Fruit fly (Drosophila melanogaster): ENCODE measurements around the gene Uch-L5.
A peak's percentile ranks its signal among the peaks of the same experiment; 100 is the strongest.

Uch-L5 gene

DNA sequence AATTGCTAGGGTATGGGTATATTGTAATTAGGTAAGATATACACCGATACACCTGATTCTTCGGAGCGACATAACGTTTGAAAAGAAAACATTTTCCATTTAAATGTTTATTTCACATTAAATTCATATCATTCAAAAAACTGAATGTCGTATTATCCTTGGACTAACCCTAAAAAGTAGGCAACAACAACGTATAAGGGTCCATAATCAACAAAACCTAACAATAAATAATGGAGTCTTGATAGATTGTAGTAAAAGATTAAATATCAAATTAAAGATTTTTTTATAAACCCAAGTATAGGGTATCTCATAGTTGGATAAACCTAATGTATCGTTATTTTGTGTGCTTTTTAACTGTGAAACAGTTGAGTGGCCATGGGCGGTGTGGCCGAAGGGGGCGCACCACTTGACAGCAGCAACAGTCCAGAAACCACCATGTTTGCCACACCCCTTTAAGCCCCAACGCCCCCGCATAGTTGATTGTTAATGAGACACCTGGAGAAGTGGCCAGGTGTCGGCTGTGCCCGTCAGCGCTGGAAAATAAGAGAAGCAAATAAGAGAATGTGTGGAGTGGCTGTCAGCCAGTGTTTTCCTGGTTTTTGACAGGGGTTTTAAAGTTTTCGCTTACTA is 8.4 kb downstream of the Uch-L5 start (continued):
- TF ChIP-seq CG11504 (tag; optimal IDR thresholded peaks at IDR 0.05), result peak; percentile 66
- TF ChIP-seq CG12071 (GFP tag; optimal IDR thresholded peaks at IDR 0.05), result no peak
- TF ChIP-seq stc (GFP tag; IDR thresholded peaks at IDR 0.05), result no peak
- no peak for TF ChIP-seq CG32772 (GFP tag; IDR thresholded peaks at IDR 0.05)
- no peak for TF ChIP-seq tgo (GFP tag; IDR thresholded peaks at IDR 0.05)
- TF ChIP-seq CG15479 (GFP tag; optimal IDR thresholded peaks at IDR 0.05), result no peak
- no peak for TF ChIP-seq Hand (GFP tag; optimal IDR thresholded peaks at IDR 0.05)
- TF ChIP-seq Hr3 (GFP tag; optimal IDR thresholded peaks at IDR 0.05), result peak; percentile 1
- TF ChIP-seq bbx (GFP tag; IDR thresholded peaks at IDR 0.05; ENCODE audit: partially characterized antibody), result no peak
- no peak for TF ChIP-seq Hmx (GFP tag; optimal IDR thresholded peaks at IDR 0.05)
- TF ChIP-seq CG17385 (GFP tag; optimal IDR thresholded peaks at IDR 0.05), result no peak
- TF ChIP-seq Dek (tag; optimal IDR thresholded peaks at IDR 0.05), result no peak
- TF ChIP-seq bsh (GFP tag; optimal IDR thresholded peaks at IDR 0.05), result peak in 1 of 2 experiments; percentile 32
- no peak for TF ChIP-seq unc-4 (GFP tag; IDR thresholded peaks at IDR 0.05; ENCODE audit: partially characterized antibody)
- no peak for TF ChIP-seq Sin3A (optimal IDR thresholded peaks at IDR 0.05)
- TF ChIP-seq CG33557 (GFP tag; optimal IDR thresholded peaks at IDR 0.05), result no peak
- peak; percentile 34 for TF ChIP-seq CG2712 (tag; optimal IDR thresholded peaks at IDR 0.05)
- peak; percentile 64 for TF ChIP-seq Sox100B (GFP tag; optimal IDR thresholded peaks at IDR 0.05)
- no peak for TF ChIP-seq CG3838 (GFP tag; optimal IDR thresholded peaks at IDR 0.05)
- peak; percentile 60 for TF ChIP-seq CG17361 (GFP tag; IDR thresholded peaks at IDR 0.05)
- peak; percentile 74 for TF ChIP-seq D19A (tag; optimal IDR thresholded peaks at IDR 0.05)
- no peak for TF ChIP-seq Mrtf (GFP tag; IDR thresholded peaks at IDR 0.05)
- TF ChIP-seq vfl (GFP tag; optimal IDR thresholded peaks at IDR 0.05), result no peak
- no peak for TF ChIP-seq CG18011 (GFP tag; optimal IDR thresholded peaks at IDR 0.05)
- peak; percentile 35 for TF ChIP-seq CG12391 (tag; optimal IDR thresholded peaks at IDR 0.05)
- no peak for TF ChIP-seq knrl (GFP tag; IDR thresholded peaks at IDR 0.05; ENCODE audit: partially characterized antibody)
- peak; percentile 4 for TF ChIP-seq CG13424 (tag; optimal IDR thresholded peaks at IDR 0.05)
- peak in 1 of 2 experiments; percentile 17 for TF ChIP-seq Eip74EF (GFP tag; optimal IDR thresholded peaks at IDR 0.05)
- no peak for TF ChIP-seq CG1233 (GFP tag; optimal IDR thresholded peaks at IDR 0.05)
- TF ChIP-seq Gsc (GFP tag; IDR thresholded peaks at IDR 0.05), result no peak
- TF ChIP-seq Fer3 (tag; optimal IDR thresholded peaks at IDR 0.05), result no peak
- 0 out of 2 replicates have a peak, but pooled peaks have one; percentile 9 for TF ChIP-seq vvl (GFP tag; IDR thresholded peaks at IDR 0.05)
- TF ChIP-seq CG8478 (optimal IDR thresholded peaks at IDR 0.05), result no peak
- peak; percentile 17 for TF ChIP-seq CG10209 (GFP tag; optimal IDR thresholded peaks at IDR 0.05)
- TF ChIP-seq CG30020 (tag; optimal IDR thresholded peaks at IDR 0.05), result no peak
- TF ChIP-seq Kr (GFP tag; optimal IDR thresholded peaks at IDR 0.05), result no peak
- no peak for TF ChIP-seq Oaz (GFP tag; IDR thresholded peaks at IDR 0.05)
- TF ChIP-seq stwl (tag; optimal IDR thresholded peaks at IDR 0.05), result no peak
- TF ChIP-seq CG7928 (GFP tag; optimal IDR thresholded peaks at IDR 0.05), result no peak
- peak; percentile 62 for TF ChIP-seq Meics (GFP tag; optimal IDR thresholded peaks at IDR 0.05)
- TF ChIP-seq CG13894 (tag; optimal IDR thresholded peaks at IDR 0.05), result no peak
- TF ChIP-seq CG12155 (GFP tag; optimal IDR thresholded peaks at IDR 0.05), result no peak
- TF ChIP-seq CG6175 (GFP tag; IDR thresholded peaks at IDR 0.05), result no peak
- no peak for TF ChIP-seq seq (GFP tag; IDR thresholded peaks at IDR 0.05)
- no peak for TF ChIP-seq CG2116 (GFP tag; optimal IDR thresholded peaks at IDR 0.05)
- TF ChIP-seq CG7556 (GFP tag; optimal IDR thresholded peaks at IDR 0.05), result peak; percentile 56
- no peak for TF ChIP-seq CG10959 (GFP tag; IDR thresholded peaks at IDR 0.05)
- TF ChIP-seq CG12942 (GFP tag; optimal IDR thresholded peaks at IDR 0.05), result no peak
- TF ChIP-seq sima (GFP tag; optimal IDR thresholded peaks at IDR 0.05), result no peak
- TF ChIP-seq CG17359 (tag; optimal IDR thresholded peaks at IDR 0.05), result peak; percentile 16
